Fruit fly (Drosophila melanogaster): ENCODE data around the gene CG14223.

CG14223 gene

DNA sequence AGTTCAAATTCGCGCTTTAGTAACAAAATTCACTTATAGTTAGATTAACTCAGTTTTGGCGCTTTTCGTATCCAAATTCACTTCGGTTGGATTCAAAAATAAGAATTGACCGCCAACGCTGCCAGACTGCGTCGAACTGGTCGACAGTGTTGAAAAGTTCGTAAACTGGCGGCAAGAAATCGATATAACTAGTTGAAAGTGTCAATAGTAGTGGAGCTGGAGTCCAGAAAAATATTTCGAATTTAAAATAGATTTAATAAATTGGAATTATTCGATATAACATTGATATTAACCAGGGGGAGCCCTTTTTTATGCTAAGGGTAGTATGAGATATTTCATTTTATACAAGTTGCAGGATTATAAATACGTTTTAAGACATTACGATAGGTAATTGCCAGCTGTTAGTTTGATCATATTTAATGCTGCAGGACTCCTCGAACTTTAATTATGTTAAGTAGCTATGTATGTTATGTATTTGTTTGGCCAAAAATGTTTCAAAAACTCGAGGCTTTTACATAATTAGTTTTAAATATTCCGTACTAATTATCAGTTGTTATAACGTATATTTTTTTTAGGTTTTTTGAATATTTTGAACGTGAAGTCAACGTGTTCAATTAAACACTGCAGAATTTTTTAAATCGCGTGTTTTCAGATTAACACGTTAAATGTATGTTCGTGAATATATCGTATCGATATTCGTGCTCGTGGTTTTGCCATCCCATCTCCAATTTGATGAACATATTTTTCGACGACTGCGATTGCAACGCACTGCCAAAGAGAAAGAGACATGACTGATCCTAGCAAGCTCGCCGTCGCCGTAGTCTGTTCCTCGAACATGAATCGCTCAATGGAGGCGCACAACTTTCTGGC is at the start of gene CG14223, which contains the start of gene Ssu72:
TSS of gene CG14223 (minus strand) at position 113 of the 870 bp plus-strand sequence.
TSS of gene Ssu72 (plus strand) at position 703 of the 870 bp plus-strand sequence.
- TF ChIP-seq noc (tag; optimal IDR thresholded peaks at IDR 0.05), result no peak

DNA sequence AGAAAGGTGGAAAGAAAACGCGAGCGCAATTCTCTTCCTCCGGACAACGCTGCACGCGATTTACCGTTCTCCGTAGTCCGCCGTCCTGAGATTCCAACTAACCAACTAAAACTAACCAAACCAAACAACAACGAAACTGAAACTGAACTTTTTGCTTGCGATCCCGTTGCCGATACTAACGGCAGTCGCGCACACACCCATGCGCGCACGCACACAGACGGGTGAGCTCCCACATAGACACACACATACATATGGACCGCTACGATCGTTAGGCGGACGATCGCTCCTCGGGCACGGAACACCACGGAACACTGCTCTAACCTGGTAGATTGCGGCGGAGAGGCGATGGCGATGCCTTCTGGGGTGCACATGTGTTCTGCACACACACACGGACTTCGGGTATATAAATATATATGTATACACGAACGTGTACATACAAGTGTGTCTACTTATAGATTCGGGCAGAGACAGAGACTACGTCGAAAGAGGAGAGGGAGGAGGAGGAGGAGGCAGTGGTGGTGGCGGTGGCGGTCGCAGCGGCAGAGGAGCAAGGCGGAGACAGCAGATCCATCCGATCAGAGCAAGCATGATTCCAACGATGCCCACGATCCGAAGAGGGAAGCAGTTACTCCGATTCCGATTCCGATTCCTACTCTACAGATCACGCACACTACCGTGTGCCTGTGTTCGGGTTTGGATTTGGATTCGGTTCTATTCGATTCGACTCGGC is 49.3 kb upstream of the CG14223 start, which contains the start of gene meso18E:
TSS of gene meso18E (minus strand) at position 148 of the 730 bp plus-strand sequence.
- no peak for TF ChIP-seq noc (tag; optimal IDR thresholded peaks at IDR 0.05)

DNA sequence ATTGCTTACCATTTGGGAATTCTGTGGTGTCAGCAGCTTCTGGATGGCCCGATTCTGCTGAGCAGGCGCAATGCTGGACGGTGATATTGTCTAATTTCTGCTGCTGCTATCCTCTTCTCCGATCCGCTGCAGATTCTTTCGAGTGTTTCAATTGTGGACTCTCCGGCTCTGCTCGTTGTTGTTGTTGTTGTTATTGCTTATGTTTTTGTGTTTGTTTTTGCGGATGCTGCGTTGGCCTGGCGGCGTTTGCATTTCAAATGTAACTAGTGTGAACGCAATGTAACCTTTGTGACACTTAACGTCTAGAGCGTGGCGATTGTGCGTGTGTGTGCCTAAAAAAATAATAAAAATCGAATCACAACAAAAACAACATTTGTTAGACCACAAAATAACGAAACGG is 48.2 kb upstream of the CG14223 start:
- TF ChIP-seq noc (tag; optimal IDR thresholded peaks at IDR 0.05), result no peak

DNA sequence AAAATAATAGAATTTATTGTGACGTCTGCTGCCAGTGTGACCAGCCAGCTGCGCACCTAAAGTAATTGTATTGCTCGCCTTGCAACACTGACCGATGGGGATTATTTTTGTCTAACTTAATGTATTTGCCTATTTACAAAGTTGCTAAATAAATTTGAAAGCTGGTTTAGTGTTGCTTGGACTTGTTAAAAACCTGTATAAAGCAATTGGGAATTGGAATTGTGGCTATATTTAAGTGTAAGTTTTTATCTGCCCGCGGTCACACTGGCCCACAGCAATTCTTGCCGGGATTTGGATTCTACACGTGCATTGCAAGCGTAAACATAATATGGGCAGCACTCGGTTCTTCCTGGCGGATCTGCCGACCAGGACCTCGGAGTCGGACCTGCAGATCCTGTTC is 40.3 kb upstream of the CG14223 start, which contains the start of the genes CG14230 and CG14232:
TSS of gene CG14230 (plus strand) at position 94 of the 400 bp plus-strand sequence.
TSS of gene CG14232 (minus strand) at position 177 of the 400 bp plus-strand sequence.
- TF ChIP-seq noc (tag; optimal IDR thresholded peaks at IDR 0.05), result peak; percentile 16

DNA sequence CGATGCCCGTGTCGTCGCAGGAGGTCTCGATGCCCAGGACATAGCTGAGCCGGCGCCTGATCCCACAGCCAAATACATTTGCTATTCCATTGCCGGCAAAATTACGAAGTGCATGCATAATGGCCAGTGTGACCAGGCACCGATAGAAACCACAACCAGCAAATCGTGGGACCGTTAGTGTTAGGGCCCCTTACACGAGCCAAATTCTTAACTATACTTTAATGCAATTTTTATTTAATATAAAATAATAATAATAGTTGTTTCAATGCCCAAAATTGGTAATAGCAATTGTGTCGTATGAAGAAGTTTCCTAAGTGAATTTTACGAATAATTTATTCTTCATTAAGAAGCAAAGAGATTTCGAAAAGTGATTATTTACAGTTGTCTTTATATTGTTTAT is 37.8 kb upstream of the CG14223 start, which contains the start of gene Tcs4:
TSS of gene Tcs4 (minus strand) at position 145 of the 400 bp plus-strand sequence.
- no peak for TF ChIP-seq noc (tag; optimal IDR thresholded peaks at IDR 0.05)

DNA sequence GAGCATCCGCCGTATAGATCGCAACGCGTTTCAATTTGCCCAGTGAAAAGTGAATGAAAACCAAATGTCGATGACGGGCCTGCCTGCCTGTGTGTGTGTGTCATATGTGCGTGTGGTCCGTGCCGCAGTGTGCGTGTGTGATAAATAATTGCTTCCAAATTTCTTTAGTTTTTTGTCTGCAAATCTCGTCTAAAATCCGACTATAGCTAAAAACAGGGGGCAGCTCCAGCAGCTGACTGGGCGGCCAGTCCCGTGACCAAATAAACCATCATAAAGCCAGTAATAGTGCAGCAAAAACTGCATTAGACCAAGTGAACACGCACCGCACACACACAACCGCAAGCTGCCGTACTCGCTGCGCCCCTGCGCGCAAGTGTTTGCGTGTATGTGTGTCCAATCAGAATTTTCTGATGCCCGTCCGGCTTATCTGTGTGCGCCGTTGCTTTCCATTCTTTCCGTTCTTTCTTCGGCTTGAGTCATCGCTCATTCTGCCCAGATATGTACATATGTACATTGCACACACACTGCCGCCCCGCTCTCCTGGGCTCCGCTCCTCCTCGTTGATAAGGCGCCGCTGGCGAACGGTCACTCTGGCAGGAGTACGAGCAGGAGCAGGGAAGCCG is 33.6 kb upstream of the CG14223 start:
- no peak for TF ChIP-seq noc (tag; optimal IDR thresholded peaks at IDR 0.05)

DNA sequence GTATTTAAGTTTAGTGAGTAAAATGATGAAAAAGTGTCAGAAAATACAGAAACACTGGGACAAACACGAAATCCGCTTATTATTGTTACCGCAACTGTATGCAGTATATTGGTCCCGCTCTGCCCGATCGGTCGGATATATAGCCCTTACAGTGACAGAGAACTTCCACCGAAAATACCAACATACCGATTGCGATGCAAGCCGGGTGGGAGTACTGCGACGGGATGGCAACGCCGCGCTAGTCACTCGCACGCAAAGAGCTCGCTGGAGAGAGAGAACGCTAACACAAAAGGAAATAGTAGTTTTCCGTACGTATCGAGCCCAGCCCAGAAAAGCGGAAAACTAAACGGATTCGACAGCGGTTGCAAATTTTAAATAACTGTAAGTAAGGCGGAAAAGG is 33.1 kb upstream of the CG14223 start, which contains the start of gene Cdc42:
TSS of gene Cdc42 (plus strand) at position 247 of the 400 bp plus-strand sequence.
- no peak for TF ChIP-seq noc (tag; optimal IDR thresholded peaks at IDR 0.05)

DNA sequence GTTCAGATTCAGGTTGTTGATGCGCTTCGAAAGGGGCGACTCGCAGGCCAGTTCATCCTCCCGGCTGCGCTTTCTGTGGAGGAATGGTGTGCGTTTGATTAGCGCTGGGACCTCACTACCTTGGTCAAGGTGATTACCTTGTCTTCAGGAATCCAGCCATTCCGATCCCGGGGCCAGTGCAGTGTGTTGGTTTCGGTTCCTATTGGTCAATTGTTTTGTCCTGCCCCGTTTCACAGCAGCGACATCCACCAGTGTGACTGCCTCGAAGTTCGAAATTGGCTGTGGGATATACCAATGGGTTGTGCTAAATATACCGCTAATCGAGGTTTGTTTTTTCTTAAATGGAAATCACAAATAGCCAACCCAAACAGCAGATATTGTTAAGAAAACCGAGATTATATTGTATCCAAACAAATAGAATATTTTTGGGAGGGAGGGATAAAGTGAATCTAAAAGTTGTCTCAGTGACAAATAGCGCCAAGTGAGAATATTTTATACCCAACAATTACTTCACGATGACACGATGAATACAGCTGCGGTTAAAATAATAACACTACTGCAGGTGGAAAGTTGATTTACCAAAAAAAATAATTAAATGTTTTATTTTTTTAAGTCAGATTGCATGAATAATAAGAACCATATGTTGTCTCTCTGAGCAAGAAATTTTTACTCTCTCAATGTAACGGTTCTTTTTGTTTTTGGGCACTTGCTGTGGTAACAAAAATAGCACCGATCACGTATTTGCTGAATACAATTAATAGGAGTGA is 31.2 kb upstream of the CG14223 start, which contains the start of gene CG14229:
TSS of gene CG14229 (minus strand) at position 459 of the 767 bp plus-strand sequence.
- no peak for TF ChIP-seq noc (tag; optimal IDR thresholded peaks at IDR 0.05)

DNA sequence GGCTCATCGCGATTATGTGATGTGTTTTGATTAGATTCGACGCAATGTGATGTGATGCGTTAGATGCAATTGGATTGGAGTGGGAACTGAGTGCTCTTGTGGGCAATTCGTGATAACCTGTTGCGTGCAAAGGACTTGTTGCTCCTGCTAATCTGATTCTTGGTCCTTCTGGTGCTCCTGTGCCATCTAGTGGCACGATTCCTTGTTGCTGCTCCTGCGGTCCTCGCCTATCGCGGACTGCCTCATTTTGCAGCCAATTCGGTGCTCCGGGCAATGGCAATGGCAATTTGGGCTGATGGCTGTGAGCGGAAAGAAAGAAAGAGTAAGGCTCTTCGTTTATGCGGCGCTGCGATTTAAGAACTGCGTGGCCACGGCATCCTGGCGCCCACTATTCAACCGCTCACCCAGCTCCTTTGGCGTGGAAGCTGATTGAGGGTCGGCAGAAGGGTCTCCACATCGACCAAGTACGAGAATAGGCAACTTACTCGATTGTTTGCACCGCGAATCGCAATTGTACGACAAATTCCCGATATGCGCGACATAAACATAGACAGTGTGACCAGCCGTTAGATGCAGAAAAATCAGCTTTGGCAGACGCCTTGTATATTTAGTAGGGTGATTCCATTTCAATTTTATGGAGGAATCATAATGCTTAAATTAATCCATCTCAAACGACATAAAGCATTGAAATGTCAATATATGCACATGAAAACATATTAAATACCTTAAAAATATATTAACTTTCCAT is 29.4 kb upstream of the CG14223 start, which contains the start of gene Mer:
TSS of gene Mer (minus strand) at position 550 of the 748 bp plus-strand sequence.
- peak; percentile 77 for TF ChIP-seq noc (tag; optimal IDR thresholded peaks at IDR 0.05)

DNA sequence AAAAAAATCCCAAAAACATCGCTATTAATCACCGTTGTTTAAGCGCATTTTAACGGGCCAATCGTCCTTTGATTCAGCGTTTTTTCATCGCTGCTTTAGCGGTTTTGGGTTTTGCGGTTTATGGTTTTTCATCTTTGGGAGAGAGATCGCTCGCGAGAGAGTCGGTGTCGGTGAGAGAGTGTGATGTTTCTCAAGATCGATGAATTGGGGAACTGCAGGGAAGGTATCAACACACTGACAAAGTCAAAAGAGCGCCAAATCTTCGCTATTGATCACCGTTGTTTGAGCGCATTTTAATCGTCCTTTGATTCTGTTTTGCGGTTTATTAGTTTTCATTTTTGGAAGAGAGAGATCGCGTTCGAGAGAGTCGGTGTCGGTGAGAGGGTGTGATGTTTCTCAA is 26.3 kb upstream of the CG14223 start:
- TF ChIP-seq noc (tag; optimal IDR thresholded peaks at IDR 0.05), result no peak

DNA sequence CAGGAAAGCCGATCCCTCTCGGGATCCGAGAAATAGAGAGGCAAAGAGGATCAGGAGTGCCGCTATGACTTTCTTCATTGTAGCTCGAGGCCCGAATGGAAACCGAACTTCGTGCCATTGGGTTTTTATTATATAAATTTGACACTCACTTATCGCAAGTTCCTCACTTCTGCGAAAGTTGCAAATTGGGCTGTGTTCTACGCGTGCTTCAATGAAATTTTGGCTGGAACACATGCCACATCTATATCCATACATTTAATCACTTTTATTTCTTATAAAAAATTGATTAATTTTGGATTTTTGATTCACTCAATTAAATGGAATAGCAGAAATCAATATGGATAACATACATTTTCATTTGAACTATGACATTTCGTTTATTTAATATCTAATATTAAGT is 25.1 kb upstream of the CG14223 start, which contains the start of gene CG14227:
TSS of gene CG14227 (minus strand) at position 101 of the 400 bp plus-strand sequence.
- TF ChIP-seq noc (tag; optimal IDR thresholded peaks at IDR 0.05), result no peak

DNA sequence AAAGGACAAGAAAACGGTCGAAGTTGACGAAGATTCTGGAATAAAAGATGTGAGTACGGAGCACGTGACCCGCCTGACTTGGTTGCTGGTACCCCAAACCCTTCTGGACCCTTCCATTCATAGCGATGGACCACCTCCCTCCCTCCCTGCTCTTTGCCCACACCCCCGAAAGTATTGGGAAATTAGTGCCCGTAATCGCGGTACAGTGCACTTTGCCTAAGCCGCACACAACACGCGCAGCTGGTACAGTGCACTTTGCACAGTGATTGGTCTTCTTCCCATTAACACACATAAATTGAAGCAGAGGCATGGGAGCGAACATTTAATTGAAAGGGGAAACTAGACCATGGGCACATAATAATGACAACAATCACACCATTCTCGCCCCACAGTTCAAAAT is 20.3 kb upstream of the CG14223 start:
- TF ChIP-seq noc (tag; optimal IDR thresholded peaks at IDR 0.05), result no peak

DNA sequence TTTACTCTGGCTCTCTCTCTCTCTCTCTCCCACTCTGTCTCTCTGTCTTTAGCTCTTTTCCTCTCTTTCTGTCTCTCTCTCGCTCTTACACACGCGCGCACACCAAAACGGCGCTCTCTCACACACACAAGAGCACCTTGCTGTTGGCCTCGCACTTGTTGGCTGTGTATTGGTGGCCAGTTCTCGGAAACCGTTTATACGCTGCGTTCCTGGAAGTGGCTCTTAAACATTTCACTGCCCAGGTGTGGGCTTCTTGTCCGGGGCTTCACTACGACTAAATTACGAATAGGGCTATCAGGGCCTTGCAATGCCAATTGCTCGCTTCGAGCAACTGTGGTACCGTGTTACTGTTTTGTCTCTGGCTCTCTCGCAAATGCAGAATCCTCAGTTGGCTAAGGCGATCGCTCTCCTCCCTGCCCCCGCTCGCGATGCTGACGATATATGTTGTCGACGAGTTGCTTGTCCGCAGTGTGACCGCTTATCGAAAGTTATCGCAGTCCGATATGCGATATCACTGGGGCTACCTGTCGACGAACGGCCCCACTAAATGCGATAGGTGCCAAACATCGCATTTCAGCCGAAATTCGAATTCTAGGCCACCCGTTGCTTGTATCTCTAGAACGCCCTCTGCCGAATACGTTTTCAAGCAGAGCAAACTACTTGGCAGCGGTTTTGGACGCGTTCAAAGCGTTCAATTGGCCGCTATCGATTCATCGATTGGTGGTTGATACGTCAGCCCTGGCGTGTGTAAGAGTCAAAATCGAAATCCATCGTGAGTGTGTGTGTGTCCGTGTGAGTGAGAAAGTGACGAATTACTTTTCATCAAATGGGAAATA is 19.5 kb upstream of the CG14223 start, which contains the start of the genes dome and Ubqn:
TSS of gene dome (minus strand) at position 479 of the 836 bp plus-strand sequence.
TSS of gene Ubqn (plus strand) at position 769 of the 836 bp plus-strand sequence.
- TF ChIP-seq noc (tag; optimal IDR thresholded peaks at IDR 0.05), result peak; percentile 42
